Worm (Caenorhabditis elegans): ENCODE results near the gene str-101.

ce11 chrV:15689952-15690351 lies 21.8 kb downstream of the str-101 start, which contains the start of gene nhr-268:
- TF ChIP-seq zip-8 (tag; optimal IDR thresholded peaks at IDR 0.05) (no peak), nhr-237 (tag; optimal IDR thresholded peaks at IDR 0.05) (no peak), unc-62 (GFP tag; optimal IDR thresholded peaks at IDR 0.05) (no peak), pha-4 (tag; optimal IDR thresholded peaks at IDR 0.05) (no peak)

Measured in whole organism, mixed stage, embryonic.